Fruit fly (Drosophila melanogaster) Kc167 (cell line): Measurements from ENCODE around the gene futsch.

Experiments
- Myc ChIP-seq: fragments of >200 bp; optimal IDR thresholded peaks from 2 replicates; lab custom pipeline; 2017; ENCODE audit warnings: missing external identifiers
- Sin3A ChIP-seq: fragments of >200 bp; optimal IDR thresholded peaks from 2 replicates; lab custom pipeline; 2018; ENCODE audit warnings: missing external identifiers
- insv ChIP-seq: fragments of >200 bp; optimal IDR thresholded peaks from 3 replicates; lab custom pipeline; 2018; ENCODE audit warnings: missing external identifiers
- ttk ChIP-seq: sonication (Bioruptor generic); optimal IDR thresholded peaks from 2 replicates; lab custom pipeline; 2017; ENCODE audit warnings: missing external identifiers

DNA sequence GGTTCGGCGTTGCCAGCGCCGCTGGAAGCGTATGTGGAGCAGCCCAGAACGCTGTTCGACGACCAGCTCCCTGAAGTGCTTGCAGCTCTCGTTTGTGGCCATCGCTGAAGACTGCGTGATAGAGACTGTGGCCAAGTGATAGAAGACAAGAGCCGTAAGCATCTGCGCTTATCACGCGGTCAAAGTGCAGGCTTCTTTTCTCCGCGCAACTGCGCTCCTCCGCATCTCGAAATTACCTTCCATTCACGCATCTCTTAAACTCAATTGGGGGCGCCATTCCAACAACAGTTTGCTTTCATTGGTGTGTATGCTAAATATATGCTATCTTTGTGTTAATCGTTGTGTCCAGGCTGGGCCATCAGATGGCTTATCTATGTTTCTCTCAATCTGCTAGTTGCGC is 52.7 kb downstream of the futsch start, which contains the start of gene CG14787:
- TF ChIP-seq Myc (lab: Kevin White, UChicago) (no peak), ttk (no peak), Sin3A (lab: Kevin White, UChicago) (no peak), insv (lab: Kevin White, UChicago) (no peak)
